Worm (Caenorhabditis elegans) whole organism, L1 larva: Measurements from ENCODE around the gene appg-2.
A peak's percentile ranks its signal among the peaks of the same experiment; 100 is the strongest.

ENCODE experiments used
- C16A3.4 ChIP-seq: fragments of 150-350 bp; optimal IDR thresholded peaks from 2 replicates; lab custom pipeline; 2014; ENCODE audit warnings: missing biosample characterization, missing genetic modification characterization
- F16B12.6 ChIP-seq: fragments of 150-350 bp; optimal IDR thresholded peaks from 2 replicates; lab custom pipeline; 2014; ENCODE audit warnings: missing biosample characterization, missing genetic modification characterization
- aha-1 ChIP-seq: fragments of 150-350 bp; optimal IDR thresholded peaks from 2 replicates; lab custom pipeline; 2014; ENCODE audit warnings: missing biosample characterization, missing genetic modification characterization
- aly-2 ChIP-seq: fragments of 150-350 bp; optimal IDR thresholded peaks from 2 replicates; lab custom pipeline; 2014; ENCODE audit warnings: missing biosample characterization, missing genetic modification characterization
- blmp-1 ChIP-seq: fragments of 150-350 bp; optimal IDR thresholded peaks from 2 replicates; lab custom pipeline; 2014; ENCODE audit warnings: missing biosample characterization, missing genetic modification characterization
- ceh-63 ChIP-seq: fragments of 200-800 bp; sonication (Bioruptor generic); optimal IDR thresholded peaks from 2 replicates; lab custom pipeline; 2018; ENCODE audit warnings: mild to moderate bottlenecking, missing genetic modification characterization, missing compliant biosample characterization
- ceh-8 ChIP-seq: fragments of 200-800 bp; sonication (Bioruptor generic); optimal IDR thresholded peaks from 2 replicates; lab custom pipeline; 2018; ENCODE audit warnings: mild to moderate bottlenecking, missing genetic modification characterization, moderate library complexity, missing compliant biosample characterization
- ceh-82 ChIP-seq, 3 experiments: fragments of 150-350 bp in 1 of 3; sonication (generic microtip) in 2 of 3; optimal IDR thresholded peaks; 2 replicates each; lab custom pipeline; 2014 to 2017; ENCODE audit warnings: missing biosample characterization in 3 of 3, missing genetic modification characterization in 3 of 3
- ceh-88 ChIP-seq: fragments of 200-800 bp; sonication (Bioruptor generic); IDR thresholded peaks from 2 replicates; pipeline ENCODE4 v1.3.6; 2022; ENCODE audit warnings: missing genetic modification characterization, missing compliant biosample characterization
- ceh-90 ChIP-seq: sonication (generic microtip); optimal IDR thresholded peaks from 2 replicates; lab custom pipeline; 2016; ENCODE audit warnings: missing genetic modification characterization, missing compliant biosample characterization
- dsc-1 ChIP-seq: sonication (generic microtip); optimal IDR thresholded peaks from 2 replicates; lab custom pipeline; 2016; ENCODE audit warnings: mild to moderate bottlenecking, missing genetic modification characterization, missing compliant biosample characterization
- efl-1 ChIP-seq, 4 experiments: fragments of 150-350 bp; optimal IDR thresholded peaks in 3 of 4; peaks in 1 of 4; 1 replicate in 1 of 4; 2 replicates in 3 of 4; lab custom pipeline; 2014; ENCODE audit warnings: missing biosample characterization in 2 of 4, missing genetic modification characterization in 2 of 4, missing genetic modification reagents in 2 of 4
- elt-3 ChIP-seq, 6 experiments: fragments of 150-350 bp in 1 of 6; sonication (generic microtip); optimal IDR thresholded peaks; 2 replicates each; lab custom pipeline; 2017 to 2018; ENCODE audit warnings: missing biosample characterization in 6 of 6, missing genetic modification characterization in 6 of 6, inconsistent platforms in 1 of 6
- ets-5 ChIP-seq: fragments of 200-800 bp; sonication (Bioruptor generic); IDR thresholded peaks from 2 replicates; pipeline ENCODE4 v1.3.6; 2022; ENCODE audit warnings: missing genetic modification characterization, missing compliant biosample characterization
- fkh-4 ChIP-seq: sonication (generic microtip); optimal IDR thresholded peaks from 2 replicates; lab custom pipeline; 2016; ENCODE audit warnings: missing compliant biosample characterization, missing genetic modification characterization, borderline replicate concordance
- fkh-8 ChIP-seq: sonication (generic microtip); optimal IDR thresholded peaks from 2 replicates; lab custom pipeline; 2016; ENCODE audit warnings: mild to moderate bottlenecking, missing genetic modification characterization, missing compliant biosample characterization
- hlh-4 ChIP-seq: sonication (generic microtip); optimal IDR thresholded peaks from 2 replicates; lab custom pipeline; 2016; ENCODE audit warnings: mild to moderate bottlenecking, missing genetic modification characterization, missing compliant biosample characterization
- hpl-2 ChIP-seq: fragments of 150-350 bp; optimal IDR thresholded peaks from 2 replicates; lab custom pipeline; 2014; ENCODE audit warnings: missing biosample characterization, missing genetic modification reagents, missing genetic modification characterization
- irx-1 ChIP-seq: sonication (generic microtip); optimal IDR thresholded peaks from 2 replicates; lab custom pipeline; 2016; ENCODE audit warnings: missing genetic modification characterization, missing compliant biosample characterization
- jun-1 ChIP-seq: fragments of 150-350 bp; optimal IDR thresholded peaks from 2 replicates; lab custom pipeline; 2014; ENCODE audit warnings: missing biosample characterization, missing genetic modification reagents, missing genetic modification characterization
- lin-13 ChIP-seq: fragments of 150-350 bp; optimal IDR thresholded peaks from 2 replicates; lab custom pipeline; 2014; ENCODE audit warnings: missing biosample characterization, missing genetic modification reagents, missing genetic modification characterization
- lin-14 ChIP-seq: fragments of 200-800 bp; sonication (Bioruptor generic); optimal IDR thresholded peaks from 2 replicates; lab custom pipeline; 2018; ENCODE audit warnings: mild to moderate bottlenecking, missing genetic modification characterization, moderate library complexity, missing compliant biosample characterization
- lin-15B ChIP-seq: fragments of 150-350 bp; sonication (generic microtip); optimal IDR thresholded peaks from 3 replicates; lab custom pipeline; 2014; ENCODE audit warnings: missing biosample characterization, missing genetic modification characterization
- lin-39 ChIP-seq: fragments of 150-350 bp; optimal IDR thresholded peaks from 2 replicates; lab custom pipeline; 2014; ENCODE audit warnings: missing biosample characterization, missing genetic modification reagents, missing genetic modification characterization
- lsy-2 ChIP-seq, 2 experiments: fragments of 150-350 bp; optimal IDR thresholded peaks; 2 replicates each; lab custom pipeline; 2014; ENCODE audit warnings: missing biosample characterization in 2 of 2, missing genetic modification characterization in 2 of 2
- nhr-12 ChIP-seq: sonication (generic microtip); optimal IDR thresholded peaks from 2 replicates; lab custom pipeline; 2017; ENCODE audit warnings: missing biosample characterization, missing genetic modification characterization
- nhr-19 ChIP-seq: fragments of 200-800 bp; sonication (Bioruptor generic); conservative IDR thresholded peaks from 2 replicates; pipeline ENCODE4 v1.3.6; 2022; ENCODE audit warnings: missing genetic modification characterization, missing compliant biosample characterization
- nhr-20 ChIP-seq: sonication (generic microtip); optimal IDR thresholded peaks from 2 replicates; lab custom pipeline; 2016; ENCODE audit warnings: mild to moderate bottlenecking, missing genetic modification characterization, missing compliant biosample characterization
- nhr-237 ChIP-seq: fragments of 150-350 bp; optimal IDR thresholded peaks from 2 replicates; lab custom pipeline; 2014; ENCODE audit warnings: missing biosample characterization, missing genetic modification characterization
- nhr-28 ChIP-seq: fragments of 150-350 bp; optimal IDR thresholded peaks from 2 replicates; lab custom pipeline; 2014; ENCODE audit warnings: missing biosample characterization, missing genetic modification characterization
- nhr-47 ChIP-seq: sonication (generic microtip); optimal IDR thresholded peaks from 2 replicates; lab custom pipeline; 2016; ENCODE audit warnings: mild to moderate bottlenecking, missing genetic modification characterization, moderate library complexity, missing compliant biosample characterization
- nhr-71 ChIP-seq: sonication (generic microtip); optimal IDR thresholded peaks from 2 replicates; lab custom pipeline; 2016; ENCODE audit warnings: mild to moderate bottlenecking, missing genetic modification characterization, moderate library complexity, missing compliant biosample characterization
- nhr-76 ChIP-seq: sonication (generic microtip); optimal IDR thresholded peaks from 2 replicates; lab custom pipeline; 2017; ENCODE audit warnings: missing biosample characterization, missing genetic modification characterization
- nhr-77 ChIP-seq: fragments of 150-350 bp; optimal IDR thresholded peaks from 2 replicates; lab custom pipeline; 2014; ENCODE audit warnings: missing biosample characterization, missing genetic modification characterization
- pag-3 ChIP-seq: sonication (generic microtip); optimal IDR thresholded peaks from 2 replicates; lab custom pipeline; 2017; ENCODE audit warnings: missing genetic modification characterization, mild to moderate bottlenecking, missing compliant biosample characterization, antibody characterized with exemption, borderline replicate concordance; ENCODE audit not compliant: insufficient read depth
- pqm-1 ChIP-seq: sonication (generic microtip); optimal IDR thresholded peaks from 3 replicates; lab custom pipeline; 2017; ENCODE audit warnings: missing biosample characterization, missing genetic modification characterization
- rnt-1 ChIP-seq: sonication (generic microtip); optimal IDR thresholded peaks from 2 replicates; lab custom pipeline; 2016; ENCODE audit warnings: mild to moderate bottlenecking, missing genetic modification characterization, moderate library complexity, missing compliant biosample characterization
- snu-23 ChIP-seq: sonication (generic microtip); optimal IDR thresholded peaks from 2 replicates; lab custom pipeline; 2016; ENCODE audit warnings: missing genetic modification characterization, missing compliant biosample characterization
- sptf-1 ChIP-seq: fragments of 150-350 bp; optimal IDR thresholded peaks from 2 replicates; lab custom pipeline; 2014; ENCODE audit warnings: missing biosample characterization, missing genetic modification characterization
- swsn-7 ChIP-seq: sonication (generic microtip); optimal IDR thresholded peaks from 2 replicates; lab custom pipeline; 2016; ENCODE audit warnings: missing genetic modification characterization, missing compliant biosample characterization
- tlp-1 ChIP-seq: fragments of 150-350 bp; optimal IDR thresholded peaks from 2 replicates; lab custom pipeline; 2014; ENCODE audit warnings: missing biosample characterization, missing genetic modification characterization
- unc-130 ChIP-seq: fragments of 150-350 bp; optimal IDR thresholded peaks from 2 replicates; lab custom pipeline; 2017; ENCODE audit warnings: missing biosample characterization, missing genetic modification characterization, inconsistent platforms
- unc-62 ChIP-seq: fragments of 150-350 bp; optimal IDR thresholded peaks from 2 replicates; lab custom pipeline; 2014; ENCODE audit warnings: missing biosample characterization, missing genetic modification reagents, missing genetic modification characterization
- unc-98 ChIP-seq: fragments of 200-800 bp; sonication (Bioruptor generic); IDR thresholded peaks from 2 replicates; pipeline ENCODE4 v1.3.6; 2022; ENCODE audit warnings: missing genetic modification characterization, missing compliant biosample characterization
- zag-1 ChIP-seq: fragments of 150-350 bp; optimal IDR thresholded peaks from 2 replicates; lab custom pipeline; 2014; ENCODE audit warnings: missing biosample characterization, missing genetic modification characterization
- zip-4 ChIP-seq: fragments of 200-800 bp; sonication (Bioruptor generic); optimal IDR thresholded peaks from 2 replicates; lab custom pipeline; 2018; ENCODE audit warnings: mild to moderate bottlenecking, missing genetic modification characterization, moderate library complexity, missing compliant biosample characterization

Gene appg-2

ce11 chrII:8844465-8845126, 43.7 kb downstream of the appg-2 start, which contains the start of gene F46C5.6 (continued):
- TF ChIP-seq lsy-2 (tag; optimal IDR thresholded peaks at IDR 0.05; lab: Kevin White, UChicago) (peak in 1 of 2 experiments; percentile 40), nhr-47 (tag; lab: Kevin White, UChicago) (no peak), irx-1 (tag; lab: Kevin White, UChicago) (no peak), lin-15B (tag; lab: Kevin White, UChicago) (no peak), nhr-71 (peak; percentile 73), ceh-90 (tag; lab: Kevin White, UChicago) (no peak), ceh-63 (GFP tag; lab: Kevin White, UChicago) (no peak), unc-130 (tag; lab: Kevin White, UChicago) (no peak), nhr-28 (no peak), zag-1 (tag; lab: Kevin White, UChicago) (no peak), nhr-19 (GFP tag; lab: Robert Waterston, UW) (peak; percentile 30; the same call in 1 of the 2 replicates), swsn-7 (tag; lab: Kevin White, UChicago) (peak; percentile 9), rnt-1 (peak; percentile 66), C16A3.4 (tag; lab: Kevin White, UChicago) (no peak), unc-62 (GFP tag; lab: Kevin White, UChicago) (no peak), hpl-2 (no peak), ceh-88 (GFP tag; lab: Robert Waterston, UW) (no peak), aly-2 (tag; lab: Kevin White, UChicago) (no peak), dsc-1 (tag; lab: Kevin White, UChicago) (peak; percentile 53), lin-13 (GFP tag; lab: Kevin White, UChicago) (no peak), nhr-76 (tag; lab: Kevin White, UChicago) (no peak), nhr-12 (tag; lab: Kevin White, UChicago) (no peak), lin-14 (peak; percentile 83), ceh-82 (tag; optimal IDR thresholded peaks at IDR 0.05; lab: Kevin White, UChicago) (no peak), F16B12.6 (tag; lab: Kevin White, UChicago) (no peak)

- TF ChIP-seq lin-13 (GFP tag; lab: Kevin White, UChicago) (no peak), lin-15B (tag; lab: Kevin White, UChicago) (no peak), nhr-12 (tag; lab: Kevin White, UChicago) (no peak), elt-3 (tag; optimal IDR thresholded peaks at IDR 0.05; lab: Kevin White, UChicago) (no peak), lin-39 (tag; lab: Kevin White, UChicago) (no peak), jun-1 (no peak), fkh-8 (no peak), unc-98 (GFP tag; lab: Robert Waterston, UW) (no peak), tlp-1 (no peak), hlh-4 (tag; lab: Kevin White, UChicago) (no peak), nhr-76 (tag; lab: Kevin White, UChicago) (no peak), blmp-1 (tag; lab: Kevin White, UChicago) (no peak), swsn-7 (tag; lab: Kevin White, UChicago) (no peak), nhr-77 (tag; lab: Kevin White, UChicago) (no peak), pag-3 (tag; lab: Kevin White, UChicago) (no peak), ceh-88 (GFP tag; lab: Robert Waterston, UW) (no peak), fkh-4 (tag; lab: Kevin White, UChicago) (no peak)
Measured at ce11 chrII:8845298-8845697, 44.4 kb downstream of the appg-2 start, which contains the start of gene agxt-1. Gene agxt-1 (plus strand): TSS chrII:8845598.

- TF ChIP-seq fkh-4 (tag; lab: Kevin White, UChicago) (no peak), C16A3.4 (tag; lab: Kevin White, UChicago) (no peak), zip-4 (no peak), irx-1 (tag; lab: Kevin White, UChicago) (no peak), unc-62 (GFP tag; lab: Kevin White, UChicago) (no peak), snu-23 (GFP tag; lab: Kevin White, UChicago) (peak; percentile 22), nhr-71 (peak; percentile 9), ets-5 (GFP tag; lab: Robert Waterston, UW) (no peak), hlh-4 (tag; lab: Kevin White, UChicago) (no peak), nhr-47 (tag; lab: Kevin White, UChicago) (no peak), efl-1 (optimal IDR thresholded peaks at IDR 0.05; lab: Kevin White, UChicago) (no peak), efl-1 (GFP tag; optimal IDR thresholded peaks at IDR 0.05 in 1 of 2; lab: Kevin White, UChicago) (peak in 1 of 2 experiments; percentile 0), lin-14 (peak; percentile 45), nhr-20 (peak; percentile 30), ceh-8 (GFP tag; lab: Kevin White, UChicago) (no peak), aha-1 (tag; lab: Kevin White, UChicago) (no peak), ceh-90 (tag; lab: Kevin White, UChicago) (no peak), blmp-1 (tag; lab: Kevin White, UChicago) (peak; percentile 45), ceh-88 (GFP tag; lab: Robert Waterston, UW) (no peak), pqm-1 (tag; lab: Kevin White, UChicago) (no peak), nhr-237 (tag; lab: Kevin White, UChicago) (no peak), sptf-1 (no peak)
Measured at ce11 chrII:8845932-8846331, 45.0 kb downstream of the appg-2 start.
